Worm (Caenorhabditis elegans) whole organism, L2 larva: ENCODE data around the gene Y32B12C.1.

ENCODE experiments used
- C34F6.9 ChIP-seq: fragments of 150-350 bp; optimal IDR thresholded peaks from 2 replicates; lab custom pipeline; 2014; ENCODE audit warnings: missing biosample characterization, missing genetic modification characterization
- F13H6.1 ChIP-seq: sonication (generic microtip); optimal IDR thresholded peaks from 2 replicates; lab custom pipeline; 2016; ENCODE audit warnings: missing genetic modification characterization, missing compliant biosample characterization
- Y55F3AM.14 ChIP-seq: fragments of 200-800 bp; sonication (Bioruptor generic); optimal IDR thresholded peaks from 2 replicates; lab custom pipeline; 2018; ENCODE audit warnings: mild to moderate bottlenecking, missing genetic modification characterization, missing compliant biosample characterization
- ZK546.5 ChIP-seq: sonication (generic microtip); optimal IDR thresholded peaks from 2 replicates; lab custom pipeline; 2017; ENCODE audit warnings: missing biosample characterization, missing genetic modification characterization
- alr-1 ChIP-seq: fragments of 150-350 bp; optimal IDR thresholded peaks from 2 replicates; lab custom pipeline; 2014; ENCODE audit warnings: missing biosample characterization, missing genetic modification characterization
- aly-2 ChIP-seq: fragments of 150-350 bp; optimal IDR thresholded peaks from 2 replicates; lab custom pipeline; 2014; ENCODE audit warnings: missing biosample characterization, missing genetic modification characterization
- blmp-1 ChIP-seq: sonication (generic microtip); optimal IDR thresholded peaks from 2 replicates; lab custom pipeline; 2017; ENCODE audit warnings: missing genetic modification characterization, mild to moderate bottlenecking, missing compliant biosample characterization, antibody characterized with exemption, moderate library complexity; ENCODE audit not compliant: insufficient read depth
- ceh-16 ChIP-seq: fragments of 150-350 bp; optimal IDR thresholded peaks from 2 replicates; lab custom pipeline; 2014; ENCODE audit warnings: missing biosample characterization, missing genetic modification characterization
- egl-27 ChIP-seq: sonication (generic microtip); optimal IDR thresholded peaks from 3 replicates; lab custom pipeline; 2017; ENCODE audit warnings: missing biosample characterization, missing genetic modification reagents, missing genetic modification characterization
- elt-1 ChIP-seq: fragments of 150-350 bp; optimal IDR thresholded peaks from 2 replicates; lab custom pipeline; 2014; ENCODE audit warnings: missing biosample characterization, missing genetic modification characterization
- fos-1 ChIP-seq: fragments of 150-350 bp; optimal IDR thresholded peaks from 2 replicates; lab custom pipeline; 2014; ENCODE audit warnings: missing biosample characterization, missing genetic modification characterization
- gmeb-1 ChIP-seq: fragments of 150-350 bp; optimal IDR thresholded peaks from 2 replicates; lab custom pipeline; 2014; ENCODE audit warnings: missing biosample characterization, missing genetic modification characterization
- lin-11 ChIP-seq: fragments of 150-350 bp; sonication (generic microtip); optimal IDR thresholded peaks from 2 replicates; lab custom pipeline; 2014; ENCODE audit warnings: missing biosample characterization, missing genetic modification characterization, inconsistent platforms, mixed read lengths
- lin-39 ChIP-seq: fragments of 150-350 bp; optimal IDR thresholded peaks from 2 replicates; lab custom pipeline; 2014; ENCODE audit warnings: missing biosample characterization, missing genetic modification reagents, missing genetic modification characterization
- lsy-2 ChIP-seq, 2 experiments: fragments of 150-350 bp in 1 of 2; sonication (generic microtip) in 1 of 2; optimal IDR thresholded peaks; 2 replicates each; lab custom pipeline; 2014 to 2017; ENCODE audit warnings: missing biosample characterization in 2 of 2, missing genetic modification characterization in 2 of 2
- mbf-1 ChIP-seq: sonication (generic microtip); optimal IDR thresholded peaks from 2 replicates; lab custom pipeline; 2017; ENCODE audit warnings: missing biosample characterization, missing genetic modification characterization
- mdl-1 ChIP-seq, 2 experiments: fragments of 150-350 bp in 1 of 2; sonication (generic microtip) in 1 of 2; optimal IDR thresholded peaks; 2 replicates each; lab custom pipeline; 2017; ENCODE audit warnings: missing biosample characterization in 2 of 2, missing genetic modification characterization in 2 of 2
- nhr-10 ChIP-seq: sonication (generic microtip); optimal IDR thresholded peaks from 2 replicates; lab custom pipeline; 2017; ENCODE audit warnings: missing biosample characterization, missing genetic modification characterization
- nhr-11 ChIP-seq: fragments of 150-350 bp; optimal IDR thresholded peaks from 2 replicates; lab custom pipeline; 2014; ENCODE audit warnings: missing biosample characterization, missing genetic modification characterization
- nhr-12 ChIP-seq: fragments of 150-350 bp; optimal IDR thresholded peaks from 2 replicates; lab custom pipeline; 2014; ENCODE audit warnings: missing biosample characterization, missing genetic modification characterization
- nhr-21 ChIP-seq: fragments of 150-350 bp; optimal IDR thresholded peaks from 2 replicates; lab custom pipeline; 2014; ENCODE audit warnings: missing biosample characterization, missing genetic modification characterization
- nhr-23 ChIP-seq: fragments of 150-350 bp; optimal IDR thresholded peaks from 2 replicates; lab custom pipeline; 2014; ENCODE audit warnings: missing biosample characterization, missing genetic modification reagents, missing genetic modification characterization
- nhr-237 ChIP-seq: fragments of 150-350 bp; optimal IDR thresholded peaks from 2 replicates; lab custom pipeline; 2014; ENCODE audit warnings: missing biosample characterization, missing genetic modification characterization
- nhr-25 ChIP-seq: fragments of 150-350 bp; sonication (generic microtip); optimal IDR thresholded peaks from 3 replicates; lab custom pipeline; 2014; ENCODE audit warnings: missing biosample characterization, missing genetic modification characterization
- nhr-77 ChIP-seq: fragments of 150-350 bp; optimal IDR thresholded peaks from 2 replicates; lab custom pipeline; 2014; ENCODE audit warnings: missing biosample characterization, missing genetic modification characterization
- sem-4 ChIP-seq: fragments of 150-350 bp; optimal IDR thresholded peaks from 2 replicates; lab custom pipeline; 2014; ENCODE audit warnings: missing biosample characterization, missing genetic modification reagents, missing genetic modification characterization
- sma-9 ChIP-seq, 2 experiments: fragments of 150-350 bp in 1 of 2; sonication (generic microtip) in 1 of 2; optimal IDR thresholded peaks; 2 replicates each; lab custom pipeline; 2014 to 2016; ENCODE audit warnings: missing genetic modification characterization in 2 of 2, mild to moderate bottlenecking in 1 of 2, missing biosample characterization in 1 of 2, missing compliant biosample characterization in 1 of 2, missing genetic modification reagents in 1 of 2, moderate library complexity in 1 of 2
- snpc-4 ChIP-seq: fragments of 150-350 bp; optimal IDR thresholded peaks from 2 replicates; lab custom pipeline; 2014; ENCODE audit warnings: missing biosample characterization, missing genetic modification characterization
- unc-55 ChIP-seq: fragments of 150-350 bp; sonication (generic microtip); optimal IDR thresholded peaks from 3 replicates; lab custom pipeline; 2014; ENCODE audit warnings: missing biosample characterization, missing genetic modification reagents, missing genetic modification characterization
- zag-1 ChIP-seq: fragments of 150-350 bp; optimal IDR thresholded peaks from 2 replicates; lab custom pipeline; 2014; ENCODE audit warnings: missing biosample characterization, missing genetic modification characterization
- ztf-1 ChIP-seq: fragments of 200-800 bp; sonication (Bioruptor generic); conservative IDR thresholded peaks from 2 replicates; pipeline ENCODE4 v1.3.6; 2022; ENCODE audit warnings: missing genetic modification characterization, missing compliant biosample characterization
- ztf-11 ChIP-seq: sonication (generic microtip); optimal IDR thresholded peaks from 2 replicates; lab custom pipeline; 2017; ENCODE audit warnings: missing biosample characterization, missing genetic modification characterization

Gene Y32B12C.1

ce11 chrV:16610791-16611385 is 4.5 kb downstream of the Y32B12C.1 start, which contains the start of gene srw-54:
srw-54 (plus strand) TSS chrV:16611335.
- peak; percentile 49 for TF ChIP-seq fos-1 (tag; lab: Kevin White, UChicago)
- TF ChIP-seq snpc-4 (tag; lab: Kevin White, UChicago): no peak

- no peak for TF ChIP-seq ztf-1
- no peak for TF ChIP-seq blmp-1
- TF ChIP-seq egl-27: no peak
- no peak for TF ChIP-seq ceh-16
- TF ChIP-seq ztf-11 (tag; lab: Kevin White, UChicago): no peak
Observed at ce11 chrV:16617462-16617861, 11.0 kb downstream of the Y32B12C.1 start, which contains the start of gene Y70C5A.4. Y70C5A.4 (plus strand) TSS chrV:16617762.

ce11 chrV:16620874-16621273 is 14.5 kb downstream of the Y32B12C.1 start, which contains the start of gene Y70C5A.3:
Y70C5A.3 (minus strand) TSS chrV:16620923.
- TF ChIP-seq nhr-10 (no peak), fos-1 (tag; lab: Kevin White, UChicago) (peak; percentile 22)

ce11 chrV:16621894-16622293 is 15.5 kb downstream of the Y32B12C.1 start:
- TF ChIP-seq mbf-1 (no peak), lsy-2 (tag; optimal IDR thresholded peaks at IDR 0.05; lab: Kevin White, UChicago) (no peak), nhr-12 (tag; lab: Kevin White, UChicago) (no peak), sem-4 (tag; lab: Kevin White, UChicago) (no peak), blmp-1 (no peak), nhr-23 (no peak), nhr-11 (no peak), nhr-10 (no peak), mdl-1 (tag; optimal IDR thresholded peaks at IDR 0.05; lab: Kevin White, UChicago) (no peak), F13H6.1 (tag; lab: Kevin White, UChicago) (no peak), Y55F3AM.14 (GFP tag; lab: Kevin White, UChicago) (no peak), ztf-1 (no peak), zag-1 (tag; lab: Kevin White, UChicago) (no peak), gmeb-1 (tag; lab: Kevin White, UChicago) (no peak), nhr-77 (tag; lab: Kevin White, UChicago) (no peak), lin-11 (no peak), unc-55 (GFP tag; lab: Kevin White, UChicago) (no peak), C34F6.9 (tag; lab: Kevin White, UChicago) (no peak), egl-27 (no peak), aly-2 (tag; lab: Kevin White, UChicago) (no peak)

ce11 chrV:16622754-16623261 is 16.4 kb downstream of the Y32B12C.1 start, which contains the start of gene Y70C5A.2:
Y70C5A.2 (minus strand) TSS chrV:16623211.
- TF ChIP-seq snpc-4 (tag; lab: Kevin White, UChicago) (no peak), mdl-1 (tag; optimal IDR thresholded peaks at IDR 0.05; lab: Kevin White, UChicago) (no peak), blmp-1 (no peak), Y55F3AM.14 (GFP tag; lab: Kevin White, UChicago) (no peak), nhr-23 (no peak), nhr-25 (tag; lab: Kevin White, UChicago) (no peak), sma-9 (GFP tag; optimal IDR thresholded peaks at IDR 0.05; lab: Kevin White, UChicago) (no peak), sma-9 (tag; optimal IDR thresholded peaks at IDR 0.05; lab: Kevin White, UChicago) (no peak), ZK546.5 (tag; lab: Kevin White, UChicago) (no peak), elt-1 (no peak), lin-11 (no peak), lin-39 (tag; lab: Kevin White, UChicago) (no peak), nhr-10 (no peak), ceh-16 (no peak), nhr-21 (tag; lab: Kevin White, UChicago) (no peak), nhr-237 (tag; lab: Kevin White, UChicago) (no peak), alr-1 (tag; lab: Kevin White, UChicago) (no peak), fos-1 (tag; lab: Kevin White, UChicago) (no peak)
- TF ChIP-seq, all 48 proteins: peak for 0
